Fruit fly (Drosophila melanogaster) S2 (cell line): Measurements from ENCODE around the gene CG7183.

Source experiments
- CG8478 ChIP-seq: fragments of >200 bp; optimal IDR thresholded peaks from 2 replicates; lab custom pipeline; 2018
- CTCF ChIP-seq, 2 experiments: fragments of >200 bp; optimal IDR thresholded peaks; 2 replicates each; lab custom pipeline; 2018

DNA sequence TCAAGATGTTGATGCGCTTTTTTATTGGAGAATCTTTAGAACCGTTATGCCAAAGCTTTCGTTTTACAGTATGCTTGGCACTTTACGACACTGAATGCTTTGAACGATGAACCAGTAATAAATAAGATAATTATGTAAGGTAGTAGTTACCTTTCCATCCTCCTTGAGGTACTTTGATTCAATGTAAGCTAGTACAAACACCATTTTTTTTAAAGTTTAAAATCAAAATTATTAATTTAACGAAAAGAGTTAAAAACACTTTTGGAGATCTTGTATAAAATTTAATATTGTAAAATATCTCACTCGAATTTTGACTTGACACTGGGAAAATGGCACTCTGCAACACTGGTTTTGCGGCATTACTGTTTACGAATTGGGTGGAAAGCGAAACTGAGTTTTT, 35.1 kb downstream of the CG7183 start, which contains the start of the genes Arp5 and CG7208:
- TF ChIP-seq CG8478, result no peak
- no peak for TF ChIP-seq CTCF (optimal IDR thresholded peaks at IDR 0.05; lab: Kevin White, UChicago)
